Worm (Caenorhabditis elegans) whole organism, mixed stage, embryonic: ENCODE results near the gene C56A3.6.

Experiments used
- ces-1 ChIP-seq: fragments of 150-350 bp; optimal IDR thresholded peaks from 2 replicates; lab custom pipeline; 2014; ENCODE audit warnings: missing biosample characterization, missing genetic modification reagents, missing genetic modification characterization
- elt-1 ChIP-seq: sonication (generic microtip); optimal IDR thresholded peaks from 2 replicates; lab custom pipeline; 2017; ENCODE audit warnings: missing genetic modification characterization, mild to moderate bottlenecking, missing compliant biosample characterization, antibody characterized with exemption, moderate library complexity, borderline replicate concordance; ENCODE audit not compliant: insufficient read depth
- flh-1 ChIP-seq: fragments of 200-800 bp; sonication (Bioruptor generic); optimal IDR thresholded peaks from 2 replicates; lab custom pipeline; 2018; ENCODE audit warnings: mild to moderate bottlenecking, missing genetic modification characterization, moderate library complexity, missing compliant biosample characterization
- lin-13 ChIP-seq: fragments of 150-350 bp; optimal IDR thresholded peaks from 2 replicates; lab custom pipeline; 2014; ENCODE audit warnings: missing biosample characterization, missing genetic modification characterization
- lin-32 ChIP-seq: fragments of 200-800 bp; sonication (Bioruptor generic); optimal IDR thresholded peaks from 2 replicates; lab custom pipeline; 2018; ENCODE audit warnings: mild to moderate bottlenecking, missing genetic modification characterization, missing compliant biosample characterization
- mep-1 ChIP-seq: fragments of 150-350 bp; optimal IDR thresholded peaks from 2 replicates; lab custom pipeline; 2017; ENCODE audit warnings: missing biosample characterization, missing genetic modification reagents, missing genetic modification characterization, inconsistent platforms
- nhr-237 ChIP-seq: fragments of 150-350 bp; optimal IDR thresholded peaks from 2 replicates; lab custom pipeline; 2014; ENCODE audit warnings: missing biosample characterization, missing genetic modification characterization
- snpc-4 ChIP-seq: fragments of 150-350 bp; optimal IDR thresholded peaks from 2 replicates; lab custom pipeline; 2014; ENCODE audit warnings: missing biosample characterization, missing genetic modification characterization
- ztf-11 ChIP-seq: fragments of 150-350 bp; optimal IDR thresholded peaks from 2 replicates; lab custom pipeline; 2014; ENCODE audit warnings: missing biosample characterization, missing genetic modification characterization

DNA sequence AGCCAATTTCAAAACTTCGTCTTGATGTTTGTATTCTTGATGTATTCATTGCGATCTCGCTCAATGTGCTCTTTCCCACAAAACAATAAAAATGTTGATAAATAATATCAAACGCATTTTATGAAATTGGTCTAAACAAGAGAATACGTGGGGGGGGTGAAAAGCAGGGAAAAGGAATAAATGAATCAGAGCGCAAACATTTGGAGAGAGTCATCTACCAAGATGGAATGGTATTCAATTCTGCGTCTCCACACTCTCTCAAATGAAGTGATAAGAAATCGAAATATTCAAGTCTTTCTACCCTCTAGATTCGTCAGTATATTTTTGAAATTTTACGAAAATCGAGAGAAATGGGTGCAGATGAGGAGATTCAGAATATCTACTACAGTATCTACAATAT lies 24.5 kb upstream of the C56A3.6 start, which contains the start of gene C50B8.5:
- TF ChIP-seq lin-13, result no peak
- no peak for TF ChIP-seq snpc-4 (tag; lab: Kevin White, UChicago)
- no peak for TF ChIP-seq mep-1 (tag; lab: Kevin White, UChicago)
- TF ChIP-seq elt-1 (tag; lab: Kevin White, UChicago), result no peak
- TF ChIP-seq flh-1 (GFP tag; lab: Kevin White, UChicago), result no peak
- no peak for TF ChIP-seq lin-32
- no peak for TF ChIP-seq ztf-11 (tag; lab: Kevin White, UChicago)
- no peak for TF ChIP-seq ces-1
- no peak for TF ChIP-seq nhr-237
